Fruit fly (Drosophila melanogaster) whole organism, embryonic: ENCODE data around the gene GCC88.
A peak's percentile ranks its signal among the peaks of the same experiment; 100 is the strongest.

Experiments
- ATbp ChIP-seq: fragments of 200-800 bp; sonication (Bioruptor generic); optimal IDR thresholded peaks from 2 replicates; lab custom pipeline; 2017; ENCODE audit warnings: missing biosample characterization, mild to moderate bottlenecking, missing genetic modification characterization, missing genetic modification reagents
- C15 ChIP-seq: fragments of 200-800 bp; sonication (Bioruptor generic); IDR thresholded peaks from 3 replicates; pipeline ENCODE4 v1.3.6; 2022; ENCODE audit warnings: missing biosample characterization, missing genetic modification characterization
- CG10654 ChIP-seq: fragments of 200-800 bp; sonication (Bioruptor generic); optimal IDR thresholded peaks from 2 replicates; lab custom pipeline; 2016; ENCODE audit warnings: missing biosample characterization, missing genetic modification characterization
- CG11398 ChIP-seq: fragments of 200-800 bp; sonication (Bioruptor generic); optimal IDR thresholded peaks from 2 replicates; lab custom pipeline; 2016; ENCODE audit warnings: missing biosample characterization, missing genetic modification characterization
- CG11504 ChIP-seq: fragments of 200-800 bp; sonication (Bioruptor generic); optimal IDR thresholded peaks from 3 replicates; lab custom pipeline; 2019; ENCODE audit warnings: missing biosample characterization, mild to moderate bottlenecking, missing genetic modification characterization, moderate library complexity
- CG11560 ChIP-seq: fragments of 200-800 bp; sonication (Bioruptor generic); IDR thresholded peaks from 3 replicates; pipeline ENCODE4 v1.3.6; 2022; ENCODE audit warnings: missing biosample characterization, missing genetic modification characterization
- CG11696 ChIP-seq: fragments of 200-800 bp; sonication (Bioruptor generic); IDR thresholded peaks from 2 replicates; pipeline ENCODE4 v1.3.6; 2022; ENCODE audit warnings: missing biosample characterization, missing genetic modification characterization
- CG13123 ChIP-seq: fragments of 200-800 bp; sonication (Bioruptor generic); optimal IDR thresholded peaks from 2 replicates; lab custom pipeline; 2016; ENCODE audit warnings: missing biosample characterization, missing genetic modification characterization
- CG15479 ChIP-seq: fragments of 200-800 bp; sonication (Bioruptor generic); optimal IDR thresholded peaks from 3 replicates; lab custom pipeline; 2019; ENCODE audit warnings: missing biosample characterization, mild to moderate bottlenecking, missing genetic modification characterization, moderate library complexity
- CG18764 ChIP-seq: fragments of 200-800 bp; sonication (Bioruptor generic); optimal IDR thresholded peaks from 3 replicates; lab custom pipeline; 2016; ENCODE audit warnings: missing biosample characterization, missing genetic modification characterization
- CG2875 ChIP-seq: fragments of 200-800 bp; sonication (Bioruptor generic); optimal IDR thresholded peaks from 2 replicates; lab custom pipeline; 2017; ENCODE audit warnings: missing biosample characterization, mild to moderate bottlenecking, missing genetic modification characterization, missing genetic modification reagents
- CG32772 ChIP-seq: fragments of 200-800 bp; sonication (Bioruptor generic); IDR thresholded peaks from 2 replicates; pipeline ENCODE4 v1.3.6; 2022; ENCODE audit warnings: missing biosample characterization, missing genetic modification characterization
- CG5953 ChIP-seq: fragments of 200-800 bp; sonication (Bioruptor generic); IDR thresholded peaks from 2 replicates; pipeline ENCODE4 v1.3.6; 2022; ENCODE audit warnings: missing biosample characterization, missing genetic modification characterization
- CG6254 ChIP-seq: fragments of 200-800 bp; sonication (Bioruptor generic); optimal IDR thresholded peaks from 3 replicates; lab custom pipeline; 2017; ENCODE audit warnings: mild to moderate bottlenecking, missing biosample characterization, missing genetic modification reagents, missing genetic modification characterization
- CG6683 ChIP-seq: fragments of 200-800 bp; sonication (Bioruptor generic); optimal IDR thresholded peaks from 2 replicates; lab custom pipeline; 2017; ENCODE audit warnings: missing biosample characterization, mild to moderate bottlenecking, missing genetic modification characterization, missing genetic modification reagents
- CG6791 ChIP-seq: fragments of 200-800 bp; sonication (Bioruptor generic); IDR thresholded peaks from 3 replicates; pipeline ENCODE4 v1.3.6; 2022; ENCODE audit warnings: missing biosample characterization, missing genetic modification characterization; ENCODE audit not compliant: partially characterized antibody
- CG7928 ChIP-seq: fragments of 200-800 bp; sonication (Bioruptor generic); optimal IDR thresholded peaks from 2 replicates; lab custom pipeline; 2017; ENCODE audit warnings: missing biosample characterization, mild to moderate bottlenecking, missing genetic modification characterization
- CG8359 ChIP-seq: fragments of 200-800 bp; sonication (Bioruptor generic); optimal IDR thresholded peaks from 2 replicates; lab custom pipeline; 2017; ENCODE audit warnings: missing biosample characterization, mild to moderate bottlenecking, missing genetic modification characterization, borderline replicate concordance
- CG8924 ChIP-seq: fragments of 200-800 bp; optimal IDR thresholded peaks from 3 replicates; lab custom pipeline; 2019; ENCODE audit warnings: missing biosample characterization, mild to moderate bottlenecking, missing genetic modification characterization, moderate library complexity
- CG9215 ChIP-seq: fragments of 200-800 bp; sonication (Bioruptor generic); IDR thresholded peaks from 2 replicates; pipeline ENCODE4 v1.3.6; 2022; ENCODE audit warnings: missing biosample characterization, missing genetic modification characterization
- Dbx ChIP-seq: fragments of 200-800 bp; sonication (Bioruptor generic); IDR thresholded peaks from 3 replicates; pipeline ENCODE4 v1.3.6; 2022; ENCODE audit warnings: missing biosample characterization, missing genetic modification characterization
- Dip3 ChIP-seq: fragments of 200-800 bp; sonication (Bioruptor generic); optimal IDR thresholded peaks from 3 replicates; lab custom pipeline; 2016; ENCODE audit warnings: missing biosample characterization, missing genetic modification characterization
- Dp ChIP-seq: fragments of 200-800 bp; sonication (Bioruptor generic); optimal IDR thresholded peaks from 2 replicates; lab custom pipeline; 2018; ENCODE audit warnings: missing biosample characterization, mild to moderate bottlenecking, missing genetic modification characterization, moderate library complexity
- Drgx ChIP-seq: fragments of 200-800 bp; sonication (Bioruptor generic); IDR thresholded peaks from 2 replicates; pipeline ENCODE4 v1.3.6; 2022; ENCODE audit warnings: missing biosample characterization, missing genetic modification characterization
- Elba2 ChIP-seq: fragments of 200-800 bp; sonication (Bioruptor generic); optimal IDR thresholded peaks from 3 replicates; lab custom pipeline; 2016; ENCODE audit warnings: missing biosample characterization, missing genetic modification characterization
- HHEX ChIP-seq: fragments of 200-800 bp; sonication (Bioruptor generic); optimal IDR thresholded peaks from 3 replicates; lab custom pipeline; 2017; ENCODE audit warnings: missing biosample characterization, mild to moderate bottlenecking, missing genetic modification characterization, missing genetic modification reagents
- Hmx ChIP-seq: fragments of 200-800 bp; sonication (Bioruptor generic); optimal IDR thresholded peaks from 2 replicates; lab custom pipeline; 2016; ENCODE audit warnings: missing biosample characterization, missing genetic modification characterization
- Hsf ChIP-seq: fragments of 200-800 bp; sonication (Bioruptor generic); optimal IDR thresholded peaks from 3 replicates; lab custom pipeline; 2016; ENCODE audit warnings: missing biosample characterization, missing genetic modification characterization
- MBD-R2 ChIP-seq: fragments of 200-800 bp; sonication (Bioruptor generic); IDR thresholded peaks from 2 replicates; pipeline ENCODE4 v1.3.6; 2022; ENCODE audit warnings: missing biosample characterization, missing genetic modification characterization
- Med ChIP-seq: fragments of 200-800 bp; sonication (Bioruptor generic); peaks from one replicate; lab custom pipeline; 2016; ENCODE audit warnings: missing biosample characterization, missing genetic modification characterization, mild to moderate bottlenecking, inconsistent platforms, moderate library complexity
- Nf-YB ChIP-seq: fragments of 200-800 bp; sonication (Bioruptor generic); optimal IDR thresholded peaks from 3 replicates; lab custom pipeline; 2019; ENCODE audit warnings: missing biosample characterization, mild to moderate bottlenecking, missing genetic modification characterization, moderate library complexity
- Sin3A ChIP-seq: fragments of >200 bp; optimal IDR thresholded peaks from 2 replicates; lab custom pipeline; 2018
- Sry-β ChIP-seq: fragments of 200-800 bp; sonication (Bioruptor generic); optimal IDR thresholded peaks from 2 replicates; lab custom pipeline; 2018; ENCODE audit warnings: missing biosample characterization, mild to moderate bottlenecking, missing genetic modification characterization, moderate library complexity
- Taf1 ChIP-seq: fragments of 200-800 bp; sonication (Bioruptor generic); IDR thresholded peaks from 2 replicates; pipeline ENCODE4 v1.3.6; 2022; ENCODE audit warnings: missing biosample characterization, missing genetic modification characterization
- ac ChIP-seq: fragments of 200-800 bp; sonication (Bioruptor generic); optimal IDR thresholded peaks from 3 replicates; lab custom pipeline; 2017; ENCODE audit warnings: missing biosample characterization, mild to moderate bottlenecking, missing genetic modification characterization
- bigmax ChIP-seq: fragments of 200-800 bp; sonication (Bioruptor generic); optimal IDR thresholded peaks from 2 replicates; lab custom pipeline; 2018; ENCODE audit warnings: missing biosample characterization, mild to moderate bottlenecking, missing genetic modification characterization
- br ChIP-seq: fragments of >200 bp; optimal IDR thresholded peaks from 2 replicates; lab custom pipeline; 2017
- chn ChIP-seq: fragments of 200-800 bp; sonication (Bioruptor generic); optimal IDR thresholded peaks from 2 replicates; lab custom pipeline; 2016; ENCODE audit warnings: missing biosample characterization, missing genetic modification characterization
- corto ChIP-seq: fragments of 200-800 bp; sonication (Bioruptor generic); optimal IDR thresholded peaks from 2 replicates; lab custom pipeline; 2016; ENCODE audit warnings: missing biosample characterization, mild to moderate bottlenecking, missing genetic modification characterization, moderate library complexity
- cwo ChIP-seq: fragments of 200-800 bp; sonication (Bioruptor generic); optimal IDR thresholded peaks from 3 replicates; lab custom pipeline; 2017; ENCODE audit warnings: missing biosample characterization, missing genetic modification characterization, mild to moderate bottlenecking, moderate library complexity, missing genetic modification reagents
- gem ChIP-seq: fragments of 200-800 bp; sonication (Bioruptor generic); optimal IDR thresholded peaks from 2 replicates; lab custom pipeline; 2019; ENCODE audit warnings: missing biosample characterization, mild to moderate bottlenecking, missing genetic modification characterization, moderate library complexity
- lab ChIP-seq: fragments of 200-800 bp; sonication (Bioruptor generic); optimal IDR thresholded peaks from 3 replicates; lab custom pipeline; 2017; ENCODE audit warnings: missing biosample characterization, missing genetic modification characterization, mild to moderate bottlenecking, moderate library complexity, missing genetic modification reagents
- org-1 ChIP-seq: fragments of 200-800 bp; sonication (Bioruptor generic); optimal IDR thresholded peaks from 2 replicates; lab custom pipeline; 2017; ENCODE audit warnings: missing biosample characterization, missing genetic modification characterization
- prd ChIP-seq, 3 experiments: fragments of >200 bp in 2 of 3; fragments of 200-800 bp in 1 of 3; sonication (Bioruptor generic) in 1 of 3; optimal IDR thresholded peaks in 2 of 3; IDR thresholded peaks in 1 of 3; 2 replicates in 2 of 3; 3 replicates in 1 of 3; pipeline versions ENCODE4 v1.3.6 to Lab custom; 2017 to 2022; ENCODE audit warnings: missing biosample characterization in 1 of 3, missing genetic modification characterization in 1 of 3
- sens ChIP-seq: fragments of 200-800 bp; sonication (Bioruptor generic); peaks from one replicate; lab custom pipeline; 2016; ENCODE audit warnings: missing biosample characterization, missing genetic modification characterization
- sisA ChIP-seq: fragments of 200-800 bp; sonication (Bioruptor generic); IDR thresholded peaks from 2 replicates; pipeline ENCODE4 v1.3.6; 2022; ENCODE audit warnings: missing biosample characterization, missing genetic modification characterization
- sug ChIP-seq: fragments of 200-800 bp; optimal IDR thresholded peaks from 2 replicates; lab custom pipeline; 2019; ENCODE audit warnings: missing biosample characterization, mild to moderate bottlenecking, missing genetic modification characterization, moderate library complexity
- twi ChIP-seq: fragments of 200-800 bp; optimal IDR thresholded peaks from 2 replicates; lab custom pipeline; 2019; ENCODE audit warnings: missing biosample characterization, mild to moderate bottlenecking, missing genetic modification characterization, moderate library complexity
- wdn ChIP-seq: fragments of 200-800 bp; sonication (Bioruptor generic); IDR thresholded peaks from 2 replicates; pipeline ENCODE4 v1.3.6; 2022; ENCODE audit warnings: missing biosample characterization, missing genetic modification characterization

The GCC88 gene

DNA sequence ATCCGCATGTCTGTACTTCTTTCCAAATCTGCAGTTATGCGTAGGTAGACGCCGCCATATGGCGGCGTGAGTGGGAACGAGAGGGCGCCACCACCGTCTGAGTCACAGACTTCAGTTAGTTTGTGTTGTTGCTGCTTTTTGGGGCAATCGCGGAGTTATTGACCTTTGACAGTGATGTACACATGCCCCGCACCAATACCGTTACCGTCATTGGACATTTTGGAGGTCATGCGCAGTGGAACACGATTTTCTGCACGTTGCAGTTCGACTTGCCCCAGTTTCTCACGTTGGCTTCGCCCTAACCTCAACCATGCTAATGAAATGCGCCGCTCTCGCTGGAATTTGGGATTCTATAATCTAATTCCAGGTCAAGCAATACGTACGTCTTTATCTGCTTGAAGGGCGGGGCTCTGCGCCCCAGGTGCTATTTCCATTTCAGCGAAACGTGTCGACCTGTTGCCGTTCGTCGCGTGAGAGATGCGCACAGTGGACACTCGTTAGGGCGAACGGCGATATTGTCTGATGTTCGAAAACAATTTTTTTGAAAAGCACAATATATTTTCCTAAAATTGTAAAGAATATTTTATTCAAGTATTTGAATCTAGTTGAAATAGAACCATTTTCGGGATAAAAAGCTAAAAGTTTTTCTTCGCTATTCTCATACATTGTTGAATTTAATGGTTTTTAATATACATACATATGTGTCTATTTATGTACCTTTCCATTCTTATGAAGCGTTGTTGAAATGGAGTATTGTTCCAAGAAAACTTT lies 18.9 kb downstream of the GCC88 start (continued):
- no peak for TF ChIP-seq CG15479 (GFP tag; lab: Kevin White, UChicago)
- no peak for TF ChIP-seq ac (GFP tag; lab: Kevin White, UChicago)
- TF ChIP-seq CG13123 (GFP tag; lab: Kevin White, UChicago) = no peak
- TF ChIP-seq CG9215 (GFP tag; lab: Robert Waterston, UW) = peak; percentile 69
- peak; percentile 80 for TF ChIP-seq gem (tag; lab: Kevin White, UChicago)
- TF ChIP-seq CG5953 (GFP tag; lab: Robert Waterston, UW) = peak; percentile 55
- TF ChIP-seq Dp = no peak
- TF ChIP-seq lab (GFP tag; lab: Kevin White, UChicago) = peak; percentile 80
- TF ChIP-seq C15 (GFP tag; lab: Robert Waterston, UW) = peak; percentile 54; the same call in 1 of the 3 replicates
- TF ChIP-seq org-1 (GFP tag; lab: Kevin White, UChicago) = peak; percentile 6
- TF ChIP-seq Med = peak; percentile 95
- peak; percentile 65 for TF ChIP-seq Dip3 (GFP tag; lab: Kevin White, UChicago)
- 0 out of 2 replicates have a peak, but pooled peaks have one; percentile 17 for TF ChIP-seq CG11696 (GFP tag; lab: Robert Waterston, UW)
- TF ChIP-seq Hsf = peak; percentile 74
- no peak for TF ChIP-seq CG8359 (GFP tag; lab: Kevin White, UChicago)
- no peak for TF ChIP-seq Sin3A
- peak; percentile 61 for TF ChIP-seq CG32772 (GFP tag; lab: Robert Waterston, UW)
- no peak for TF ChIP-seq CG11560 (tag; lab: Robert Waterston, UW)
- TF ChIP-seq bigmax (GFP tag; lab: Kevin White, UChicago) = peak; percentile 99
- TF ChIP-seq CG6683 (GFP tag; lab: Kevin White, UChicago) = no peak
- peak; percentile 78 for TF ChIP-seq Dbx
- TF ChIP-seq sisA (GFP tag; lab: Robert Waterston, UW) = peak; percentile 81
- TF ChIP-seq chn (GFP tag; lab: Kevin White, UChicago) = peak; percentile 57
- TF ChIP-seq sens (GFP tag; lab: Kevin White, UChicago) = peak; percentile 92
- TF ChIP-seq Nf-YB (GFP tag; lab: Kevin White, UChicago) = peak; percentile 9
- TF ChIP-seq CG6791 (GFP tag; lab: Robert Waterston, UW) = 0 out of 3 replicates have a peak, but pooled peaks have one; percentile 41
- TF ChIP-seq CG8924 (tag; lab: Kevin White, UChicago) = peak; percentile 46
- no peak for TF ChIP-seq corto (GFP tag; lab: Kevin White, UChicago)
- no peak for TF ChIP-seq br (lab: Kevin White, UChicago)
- no peak for TF ChIP-seq CG6254 (GFP tag; lab: Kevin White, UChicago)
- no peak for TF ChIP-seq Hmx (GFP tag; lab: Kevin White, UChicago)
- peak; percentile 23 for TF ChIP-seq CG10654 (GFP tag; lab: Kevin White, UChicago)
- peak; percentile 70 for TF ChIP-seq Drgx
- TF ChIP-seq sug (tag; lab: Kevin White, UChicago) = peak; percentile 88
- no peak for TF ChIP-seq Elba2 (GFP tag; lab: Kevin White, UChicago)
- TF ChIP-seq CG18764 = peak; percentile 44
- TF ChIP-seq CG11504 (tag; lab: Kevin White, UChicago) = peak; percentile 73
- peak; percentile 96 for TF ChIP-seq cwo (GFP tag; lab: Kevin White, UChicago)
- no peak for TF ChIP-seq prd (optimal IDR thresholded peaks at IDR 0.05; lab: Kevin White, UChicago)
- TF ChIP-seq prd (GFP tag; IDR thresholded peaks at IDR 0.05; lab: Robert Waterston, UW) = peak; percentile 87
- TF ChIP-seq HHEX (GFP tag; lab: Kevin White, UChicago) = peak; percentile 60
- peak; percentile 90 for TF ChIP-seq Sry-β (GFP tag; lab: Kevin White, UChicago)
- peak; percentile 31 for TF ChIP-seq CG2875
- TF ChIP-seq MBD-R2 (GFP tag; lab: Robert Waterston, UW) = no peak; the same call in 1 of the 2 replicates
- no peak; the same call in 1 of the 2 replicates for TF ChIP-seq Taf1 (GFP tag; lab: Robert Waterston, UW)
- no peak for TF ChIP-seq CG7928 (GFP tag; lab: Kevin White, UChicago)
- TF ChIP-seq twi (tag; lab: Kevin White, UChicago) = peak; percentile 6
- peak; percentile 36 for TF ChIP-seq ATbp
- TF ChIP-seq wdn (GFP tag; lab: Robert Waterston, UW) = peak; percentile 57
- peak; percentile 28 for TF ChIP-seq CG11398
